Worm (Caenorhabditis elegans): ENCODE measurements around the gene pot-2.
A peak's percentile ranks its signal among the peaks of the same experiment; 100 is the strongest.

The pot-2 gene

ce11 chrII:14507563-14507962 lies 16.4 kb upstream of the pot-2 start, which contains the start of the genes K10H10.7 and K10H10.10:
Gene K10H10.7 (minus strand): TSS chrII:14507663.
Gene K10H10.10 (plus strand): TSS chrII:14507766.
- TF ChIP-seq F52B5.7 (tag; optimal IDR thresholded peaks at IDR 0.05) (no peak), B0019.2 (GFP tag; conservative IDR thresholded peaks at IDR 0.05) (no peak), unc-62 (GFP tag; optimal IDR thresholded peaks at IDR 0.05) (no peak), zim-3 (tag; optimal IDR thresholded peaks at IDR 0.05) (no peak), ztf-26 (tag; optimal IDR thresholded peaks at IDR 0.05) (no peak), dpl-1 (GFP tag; optimal IDR thresholded peaks at IDR 0.05) (no peak), die-1 (tag; optimal IDR thresholded peaks at IDR 0.05) (no peak), pbrm-1 (GFP tag; IDR thresholded peaks at IDR 0.05) (no peak), B0261.1 (tag; optimal IDR thresholded peaks at IDR 0.05) (no peak), lin-40 (tag; optimal IDR thresholded peaks at IDR 0.05) (no peak)

ce11 chrII:14510162-14510561 lies 13.8 kb upstream of the pot-2 start:
- TF ChIP-seq nhr-80 (tag; optimal IDR thresholded peaks at IDR 0.05) (peak; percentile 5), mcd-1 (GFP tag; IDR thresholded peaks at IDR 0.05) (no peak)

- TF ChIP-seq F57A8.1 (GFP tag; optimal IDR thresholded peaks at IDR 0.05): no peak
- no peak for TF ChIP-seq fkh-3 (tag; optimal IDR thresholded peaks at IDR 0.05)
- TF ChIP-seq F52B5.7 (tag; optimal IDR thresholded peaks at IDR 0.05): no peak
- no peak for TF ChIP-seq K12H6.12 (tag; optimal IDR thresholded peaks at IDR 0.05)
- TF ChIP-seq lin-26 (GFP tag; IDR thresholded peaks at IDR 0.05): no peak
- no peak for TF ChIP-seq tbp1 (GFP tag; optimal IDR thresholded peaks at IDR 0.05)
- no peak for TF ChIP-seq somi-1 (GFP tag; optimal IDR thresholded peaks at IDR 0.05)
- TF ChIP-seq nhr-27 (tag; optimal IDR thresholded peaks at IDR 0.05): no peak
- no peak for TF ChIP-seq madf-3 (GFP tag; IDR thresholded peaks at IDR 0.05)
- TF ChIP-seq efl-1 (GFP tag; optimal IDR thresholded peaks at IDR 0.05): no peak
- TF ChIP-seq mel-28 (tag; optimal IDR thresholded peaks at IDR 0.05; ENCODE audit: borderline replicate concordance): no peak
- no peak for TF ChIP-seq hrde-1 (tag; optimal IDR thresholded peaks at IDR 0.05; ENCODE audit: borderline replicate concordance)
Measured at ce11 chrII:14511189-14511588, 12.8 kb upstream of the pot-2 start, which contains the start of gene K10H10.13. Gene K10H10.13 (minus strand): TSS chrII:14511289.

- no peak for TF ChIP-seq hlh-26 (GFP tag; conservative IDR thresholded peaks at IDR 0.05)
- no peak for TF ChIP-seq C06A6.2 (GFP tag; conservative IDR thresholded peaks at IDR 0.05)
- no peak for TF ChIP-seq F10E7.11 (tag; optimal IDR thresholded peaks at IDR 0.05)
- no peak for TF ChIP-seq ztf-22 (GFP tag; optimal IDR thresholded peaks at IDR 0.05)
- no peak for TF ChIP-seq sdz-38 (tag; optimal IDR thresholded peaks at IDR 0.05)
- no peak for TF ChIP-seq ets-4 (GFP tag; optimal IDR thresholded peaks at IDR 0.05)
- no peak for TF ChIP-seq ceh-79 (tag; optimal IDR thresholded peaks at IDR 0.05)
- TF ChIP-seq akir-1 (GFP tag; optimal IDR thresholded peaks at IDR 0.05): no peak
- no peak for TF ChIP-seq ceh-27 (GFP tag; optimal IDR thresholded peaks at IDR 0.05)
- TF ChIP-seq ZK185.1 (tag; optimal IDR thresholded peaks at IDR 0.05; ENCODE audit: poor library complexity, severe bottlenecking): no peak
- no peak for TF ChIP-seq Y79H2A.3 (GFP tag; conservative IDR thresholded peaks at IDR 0.05)
- no peak for TF ChIP-seq unc-130 (GFP tag; optimal IDR thresholded peaks at IDR 0.05)
- no peak for TF ChIP-seq ceh-40 (GFP tag; IDR thresholded peaks at IDR 0.05)
- no peak for TF ChIP-seq egrh-3 (GFP tag; IDR thresholded peaks at IDR 0.05)
- TF ChIP-seq K11D2.4 (GFP tag; IDR thresholded peaks at IDR 0.05): no peak
- no peak for TF ChIP-seq ztf-25 (GFP tag; IDR thresholded peaks at IDR 0.05)
Measured at ce11 chrII:14515017-14515416, 9.0 kb upstream of the pot-2 start, which contains the start of gene K10H10.9. Gene K10H10.9 (minus strand): TSS chrII:14515117.

Measured in whole organism, young adult.